Fruit fly (Drosophila melanogaster): ENCODE measurements around the gene Hsp68.

The Hsp68 gene

DNA sequence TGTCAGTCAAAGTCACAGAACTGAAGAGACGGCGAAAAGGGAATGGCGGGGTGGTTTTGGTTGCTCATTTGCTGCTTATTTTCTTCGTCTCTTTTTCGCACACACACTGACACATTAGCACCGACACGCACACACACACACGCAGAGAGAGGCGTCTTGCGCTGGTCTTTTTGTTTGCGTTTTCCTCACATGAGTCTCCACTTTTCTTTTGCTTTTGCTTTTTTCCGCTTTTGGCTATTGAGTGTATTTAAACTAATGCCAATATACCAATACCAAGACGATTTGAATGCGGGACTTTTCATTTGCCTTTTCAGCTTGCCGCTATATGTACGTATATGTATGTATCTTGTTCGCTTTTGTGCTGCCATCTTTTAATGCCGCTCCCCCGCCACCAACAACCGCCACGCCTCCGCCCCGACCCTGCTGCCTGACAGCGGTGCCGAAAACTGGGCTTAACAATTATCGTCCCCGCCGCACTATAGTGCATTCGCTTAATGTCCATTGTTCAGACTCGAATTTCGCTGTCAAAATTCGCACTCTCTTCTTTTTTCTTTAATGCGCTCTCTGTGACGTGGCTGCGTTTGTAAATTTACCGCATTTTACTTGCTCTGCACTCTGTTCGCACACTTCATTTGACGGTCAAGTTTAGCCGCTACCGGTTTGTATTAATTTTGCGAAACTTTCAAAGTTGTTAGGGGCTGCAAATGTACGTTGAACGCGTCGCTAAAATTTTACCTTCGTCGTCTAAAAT, 9.7 kb downstream of the Hsp68 start, which contains the start of gene CG5986:
Gene CG5986 (plus strand): TSS at position 565 of the 751 bp plus-strand sequence.
- TF ChIP-seq CoRest (tag; optimal IDR thresholded peaks at IDR 0.05): no peak
- no peak for TF ChIP-seq Deaf1 (tag; optimal IDR thresholded peaks at IDR 0.05)
- TF ChIP-seq Sox102F (GFP tag; optimal IDR thresholded peaks at IDR 0.05): no peak
- no peak for TF ChIP-seq ab (GFP tag; optimal IDR thresholded peaks at IDR 0.05)
- no peak for TF ChIP-seq B-H2 (GFP tag; optimal IDR thresholded peaks at IDR 0.05)
- TF ChIP-seq NC2β (GFP tag; optimal IDR thresholded peaks at IDR 0.05): no peak
- TF ChIP-seq Dp (GFP tag; optimal IDR thresholded peaks at IDR 0.05): no peak
- TF ChIP-seq odd (GFP tag; optimal IDR thresholded peaks at IDR 0.05): no peak
- TF ChIP-seq org-1 (GFP tag; optimal IDR thresholded peaks at IDR 0.05): no peak
- peak; percentile 38 for TF ChIP-seq CG31365 (tag; optimal IDR thresholded peaks at IDR 0.05)
- TF ChIP-seq wek (GFP tag; optimal IDR thresholded peaks at IDR 0.05): no peak
- TF ChIP-seq pfk (GFP tag; optimal IDR thresholded peaks at IDR 0.05): no peak
- no peak for TF ChIP-seq HLH54F (GFP tag; optimal IDR thresholded peaks at IDR 0.05)
- no peak for TF ChIP-seq CG8765 (GFP tag; IDR thresholded peaks at IDR 0.05)
- TF ChIP-seq Xbp1 (GFP tag; optimal IDR thresholded peaks at IDR 0.05): no peak
- no peak for TF ChIP-seq cwo (GFP tag; optimal IDR thresholded peaks at IDR 0.05)
- TF ChIP-seq scrt (GFP tag; optimal IDR thresholded peaks at IDR 0.05): no peak
- TF ChIP-seq Dbx (GFP tag; IDR thresholded peaks at IDR 0.05): no peak
- no peak for TF ChIP-seq Myb (GFP tag; optimal IDR thresholded peaks at IDR 0.05)
- TF ChIP-seq CG12942 (GFP tag; optimal IDR thresholded peaks at IDR 0.05): no peak
- no peak for TF ChIP-seq Oli (tag; optimal IDR thresholded peaks at IDR 0.05)
- no peak for TF ChIP-seq fd64A (GFP tag; optimal IDR thresholded peaks at IDR 0.05)
- TF ChIP-seq Fer2 (tag; optimal IDR thresholded peaks at IDR 0.05): no peak
- TF ChIP-seq CG14667 (GFP tag; IDR thresholded peaks at IDR 0.05): no peak
- no peak for TF ChIP-seq Taf1 (GFP tag; IDR thresholded peaks at IDR 0.05)
- TF ChIP-seq grn (GFP tag; optimal IDR thresholded peaks at IDR 0.05): no peak
- TF ChIP-seq zfh1 (GFP tag; IDR thresholded peaks at IDR 0.05): 0 out of 3 replicates have a peak, but pooled peaks have one; percentile 11
- TF ChIP-seq ftz-f1 (GFP tag; optimal IDR thresholded peaks at IDR 0.05): no peak
- TF ChIP-seq trh (GFP tag; optimal IDR thresholded peaks at IDR 0.05): no peak
- TF ChIP-seq Adf1 (GFP tag; IDR thresholded peaks at IDR 0.05): peak; percentile 30; the same call in 1 of the 2 replicates
- no peak for TF ChIP-seq Max (GFP tag; optimal IDR thresholded peaks at IDR 0.05)
- TF ChIP-seq cas (GFP tag; IDR thresholded peaks at IDR 0.05): no peak
- no peak for TF ChIP-seq Dek (tag; optimal IDR thresholded peaks at IDR 0.05)
- TF ChIP-seq bsh (GFP tag; optimal IDR thresholded peaks at IDR 0.05): peak in 1 of 2 experiments; percentile 36
- TF ChIP-seq Atf6 (GFP tag; IDR thresholded peaks at IDR 0.05): peak; percentile 33; the same call in 1 of the 2 replicates
- TF ChIP-seq Bteb2 (GFP tag; optimal IDR thresholded peaks at IDR 0.05): no peak
- no peak for TF ChIP-seq so (GFP tag; IDR thresholded peaks at IDR 0.05)
- no peak for TF ChIP-seq CG43689 (GFP tag; IDR thresholded peaks at IDR 0.05)
- TF ChIP-seq tin (GFP tag; optimal IDR thresholded peaks at IDR 0.05): no peak
- TF ChIP-seq nerfin-1 (tag; optimal IDR thresholded peaks at IDR 0.05): no peak
- no peak for TF ChIP-seq CG15514 (GFP tag; optimal IDR thresholded peaks at IDR 0.05)
- no peak for TF ChIP-seq HLH3B (GFP tag; IDR thresholded peaks at IDR 0.05)
- TF ChIP-seq ewg (GFP tag; optimal IDR thresholded peaks at IDR 0.05): no peak
- no peak for TF ChIP-seq p53 (GFP tag; optimal IDR thresholded peaks at IDR 0.05)
- no peak for TF ChIP-seq Doc3 (GFP tag; IDR thresholded peaks at IDR 0.05; ENCODE audit: partially characterized antibody)
- no peak for TF ChIP-seq Bgb (GFP tag; IDR thresholded peaks at IDR 0.05; ENCODE audit: partially characterized antibody)
- no peak for TF ChIP-seq HHEX (GFP tag; optimal IDR thresholded peaks at IDR 0.05)
- no peak for TF ChIP-seq ash1 (GFP tag; optimal IDR thresholded peaks at IDR 0.05)
- TF ChIP-seq da (GFP tag; optimal IDR thresholded peaks at IDR 0.05): no peak
- no peak for TF ChIP-seq CG12659 (GFP tag; optimal IDR thresholded peaks at IDR 0.05)

Data from whole organism, embryonic.